Worm (Caenorhabditis elegans): ENCODE data around the gene C33H5.2.

Gene C33H5.2

ce11 chrIV:7763748-7764147 lies 41.1 kb upstream of the C33H5.2 start, which contains the start of the genes C46A5.6 and C46A5.1:
TSS of gene C46A5.6 (minus strand) at chrIV:7763848.
TSS of gene C46A5.1 (plus strand) at chrIV:7763931.
- no peak for TF ChIP-seq unc-39 (tag; optimal IDR thresholded peaks at IDR 0.05)
- no peak for TF ChIP-seq sem-4 (tag; optimal IDR thresholded peaks at IDR 0.05)
- TF ChIP-seq C34F6.9 (tag; optimal IDR thresholded peaks at IDR 0.05), result no peak
- TF ChIP-seq alr-1 (tag; optimal IDR thresholded peaks at IDR 0.05), result no peak
- no peak for TF ChIP-seq nhr-10 (tag; optimal IDR thresholded peaks at IDR 0.05)
- no peak for TF ChIP-seq unc-55 (GFP tag; optimal IDR thresholded peaks at IDR 0.05)
- no peak for TF ChIP-seq nhr-23 (tag; optimal IDR thresholded peaks at IDR 0.05)

ce11 chrIV:7764319-7764718 lies 40.5 kb upstream of the C33H5.2 start:
- TF ChIP-seq peb-1 (tag; optimal IDR thresholded peaks at IDR 0.05), result no peak
- TF ChIP-seq elt-3 (tag; optimal IDR thresholded peaks at IDR 0.05), result no peak
- TF ChIP-seq nhr-25 (tag; optimal IDR thresholded peaks at IDR 0.05), result no peak
- no peak for TF ChIP-seq blmp-1 (tag; optimal IDR thresholded peaks at IDR 0.05; ENCODE audit: insufficient read depth)
- TF ChIP-seq nhr-21 (tag; optimal IDR thresholded peaks at IDR 0.05), result no peak
- TF ChIP-seq elt-1 (tag; optimal IDR thresholded peaks at IDR 0.05), result no peak
- no peak for TF ChIP-seq nhr-6 (tag; optimal IDR thresholded peaks at IDR 0.05)
- no peak for TF ChIP-seq unc-55 (GFP tag; optimal IDR thresholded peaks at IDR 0.05)
- no peak for TF ChIP-seq aly-2 (tag; optimal IDR thresholded peaks at IDR 0.05)
- no peak for TF ChIP-seq mdl-1 (tag; optimal IDR thresholded peaks at IDR 0.05)
- TF ChIP-seq lin-11 (tag; optimal IDR thresholded peaks at IDR 0.05), result no peak
- TF ChIP-seq skn-1 (tag; optimal IDR thresholded peaks at IDR 0.05), result no peak
- TF ChIP-seq mbf-1 (tag; optimal IDR thresholded peaks at IDR 0.05), result no peak
- no peak for TF ChIP-seq ztf-1 (GFP tag; conservative IDR thresholded peaks at IDR 0.05)
- TF ChIP-seq ztf-4 (tag; optimal IDR thresholded peaks at IDR 0.05), result no peak
- TF ChIP-seq lin-39 (tag; optimal IDR thresholded peaks at IDR 0.05), result no peak

ce11 chrIV:7770162-7770561 lies 34.7 kb upstream of the C33H5.2 start, which contains the start of gene rdl-1:
TSS of gene rdl-1 (minus strand) at chrIV:7770262.
- TF ChIP-seq elt-1 (tag; optimal IDR thresholded peaks at IDR 0.05), result no peak
- no peak for TF ChIP-seq mdl-1 (tag; optimal IDR thresholded peaks at IDR 0.05)
- no peak for TF ChIP-seq C34F6.9 (tag; optimal IDR thresholded peaks at IDR 0.05)
- no peak for TF ChIP-seq sem-4 (tag; optimal IDR thresholded peaks at IDR 0.05)
- TF ChIP-seq nhr-11 (tag; optimal IDR thresholded peaks at IDR 0.05), result no peak
- no peak for TF ChIP-seq lsy-2 (tag; optimal IDR thresholded peaks at IDR 0.05)
- TF ChIP-seq zag-1 (tag; optimal IDR thresholded peaks at IDR 0.05), result no peak
- no peak for TF ChIP-seq nhr-25 (tag; optimal IDR thresholded peaks at IDR 0.05)

- TF ChIP-seq nhr-237 (tag; optimal IDR thresholded peaks at IDR 0.05), result no peak
- TF ChIP-seq nhr-6 (tag; optimal IDR thresholded peaks at IDR 0.05), result no peak
- no peak for TF ChIP-seq ZK546.5 (tag; optimal IDR thresholded peaks at IDR 0.05)
- TF ChIP-seq lin-13 (GFP tag; optimal IDR thresholded peaks at IDR 0.05), result no peak
- no peak for TF ChIP-seq dmd-4 (tag; optimal IDR thresholded peaks at IDR 0.05)
- TF ChIP-seq unc-62 (GFP tag; optimal IDR thresholded peaks at IDR 0.05), result no peak
- TF ChIP-seq egl-27 (tag; optimal IDR thresholded peaks at IDR 0.05), result no peak
- TF ChIP-seq nhr-12 (tag; optimal IDR thresholded peaks at IDR 0.05), result no peak
- TF ChIP-seq sem-4 (tag; optimal IDR thresholded peaks at IDR 0.05), result no peak
- TF ChIP-seq nhr-23 (tag; optimal IDR thresholded peaks at IDR 0.05), result no peak
- no peak for TF ChIP-seq mbf-1 (tag; optimal IDR thresholded peaks at IDR 0.05)
- no peak for TF ChIP-seq mdl-1 (tag; optimal IDR thresholded peaks at IDR 0.05)
- no peak for TF ChIP-seq aly-2 (tag; optimal IDR thresholded peaks at IDR 0.05)
- no peak for TF ChIP-seq F13H6.1 (tag; optimal IDR thresholded peaks at IDR 0.05)
- no peak for TF ChIP-seq ztf-11 (tag; optimal IDR thresholded peaks at IDR 0.05)
- no peak for TF ChIP-seq sma-9 (GFP tag; optimal IDR thresholded peaks at IDR 0.05)
- TF ChIP-seq sma-9 (tag; optimal IDR thresholded peaks at IDR 0.05), result no peak
- TF ChIP-seq alr-1 (tag; optimal IDR thresholded peaks at IDR 0.05), result no peak
- no peak for TF ChIP-seq elt-1 (tag; optimal IDR thresholded peaks at IDR 0.05)
- TF ChIP-seq unc-55 (GFP tag; optimal IDR thresholded peaks at IDR 0.05), result peak; percentile 67
- TF ChIP-seq elt-3 (tag; optimal IDR thresholded peaks at IDR 0.05), result no peak
- TF ChIP-seq mab-5 (tag; optimal IDR thresholded peaks at IDR 0.05), result no peak
- peak; percentile 4 for TF ChIP-seq nhr-129 (tag; optimal IDR thresholded peaks at IDR 0.05)
- no peak for TF ChIP-seq nhr-10 (tag; optimal IDR thresholded peaks at IDR 0.05)
- TF ChIP-seq nhr-11 (tag; optimal IDR thresholded peaks at IDR 0.05), result no peak
- TF ChIP-seq peb-1 (tag; optimal IDR thresholded peaks at IDR 0.05), result no peak
- peak; percentile 73 for TF ChIP-seq C34F6.9 (tag; optimal IDR thresholded peaks at IDR 0.05)
- TF ChIP-seq skn-1 (tag; optimal IDR thresholded peaks at IDR 0.05), result no peak
- peak in 1 of 2 experiments; percentile 63 for TF ChIP-seq lsy-2 (tag; optimal IDR thresholded peaks at IDR 0.05)
- TF ChIP-seq nhr-77 (tag; optimal IDR thresholded peaks at IDR 0.05), result no peak
- no peak for TF ChIP-seq nhr-21 (tag; optimal IDR thresholded peaks at IDR 0.05)
- TF ChIP-seq snpc-4 (tag; optimal IDR thresholded peaks at IDR 0.05), result no peak
- peak; percentile 17 for TF ChIP-seq crh-2 (tag; optimal IDR thresholded peaks at IDR 0.05)
These were observed 30.6 kb upstream of the C33H5.2 start, which contains the start of the genes hcf-1 and swd-2.2 for ce11 chrIV:7774206-7774605. TSS of gene hcf-1 (minus strand) at chrIV:7774275. TSS of gene swd-2.2 (plus strand) at chrIV:7774411.

Measured in whole organism, L2 larva.